Worm (Caenorhabditis elegans): ENCODE measurements around the gene F01G4.6.

Gene F01G4.6

ce11 chrIV:11148788-11149366 lies 427 bp downstream of the F01G4.6 start:
- TF ChIP-seq pqm-1 (tag; optimal IDR thresholded peaks at IDR 0.05): peak; percentile 45
- peak; percentile 11 for TF ChIP-seq pha-4 (tag; optimal IDR thresholded peaks at IDR 0.05)
- peak; percentile 25 for TF ChIP-seq elt-2 (tag; optimal IDR thresholded peaks at IDR 0.05)
- TF ChIP-seq aly-2 (tag; optimal IDR thresholded peaks at IDR 0.05): no peak
- peak; percentile 79 for TF ChIP-seq mml-1 (tag; optimal IDR thresholded peaks at IDR 0.05)
- no peak for TF ChIP-seq nhr-76 (tag; optimal IDR thresholded peaks at IDR 0.05)
- no peak for TF ChIP-seq egl-5 (tag; optimal IDR thresholded peaks at IDR 0.05)
- no peak for TF ChIP-seq elt-1 (tag; optimal IDR thresholded peaks at IDR 0.05)
- TF ChIP-seq nfya-1 (tag; optimal IDR thresholded peaks at IDR 0.05; ENCODE audit: insufficient read depth): peak; percentile 27
- no peak for TF ChIP-seq elt-3 (tag; optimal IDR thresholded peaks at IDR 0.05)
- peak; percentile 58 for TF ChIP-seq ama-1 (optimal IDR thresholded peaks at IDR 0.05)
- TF ChIP-seq skn-1 (tag; optimal IDR thresholded peaks at IDR 0.05): no peak
- no peak for TF ChIP-seq nhr-77 (tag; optimal IDR thresholded peaks at IDR 0.05)
- TF ChIP-seq fkh-2 (tag; optimal IDR thresholded peaks at IDR 0.05): no peak
- TF ChIP-seq sea-2 (GFP tag; optimal IDR thresholded peaks at IDR 0.05): no peak
- TF ChIP-seq snpc-4 (tag; optimal IDR thresholded peaks at IDR 0.05): no peak
- TF ChIP-seq egl-27 (tag; optimal IDR thresholded peaks at IDR 0.05): no peak
- peak; percentile 20 for TF ChIP-seq nhr-43 (tag; optimal IDR thresholded peaks at IDR 0.05; ENCODE audit: poor library complexity, severe bottlenecking)
- no peak for TF ChIP-seq daf-12 (tag; optimal IDR thresholded peaks at IDR 0.05)
- no peak for TF ChIP-seq ceh-9 (tag; optimal IDR thresholded peaks at IDR 0.05)

ce11 chrIV:11146962-11147470 lies 2.3 kb downstream of the F01G4.6 start, which contains the start of gene pigq-1:
Gene pigq-1 (minus strand): TSS chrIV:11147247.
- TF ChIP-seq ama-1 (optimal IDR thresholded peaks at IDR 0.05) (peak; percentile 61), elt-1 (tag; optimal IDR thresholded peaks at IDR 0.05) (peak; percentile 17), nhr-67 (tag; optimal IDR thresholded peaks at IDR 0.05) (no peak), zag-1 (tag; optimal IDR thresholded peaks at IDR 0.05) (peak; percentile 62), tbx-2 (tag; optimal IDR thresholded peaks at IDR 0.05) (peak; percentile 49), snpc-4 (tag; optimal IDR thresholded peaks at IDR 0.05) (no peak), egl-27 (tag; optimal IDR thresholded peaks at IDR 0.05) (no peak), egl-5 (tag; optimal IDR thresholded peaks at IDR 0.05) (no peak), nfya-1 (tag; optimal IDR thresholded peaks at IDR 0.05; ENCODE audit: insufficient read depth) (no peak), daf-12 (tag; optimal IDR thresholded peaks at IDR 0.05) (no peak), lsy-12 (tag; optimal IDR thresholded peaks at IDR 0.05) (peak; percentile 65), ceh-28 (tag; optimal IDR thresholded peaks at IDR 0.05) (peak; percentile 16), R02D3.7 (tag; optimal IDR thresholded peaks at IDR 0.05) (peak; percentile 49), nhr-28 (tag; optimal IDR thresholded peaks at IDR 0.05) (no peak), unc-39 (tag; optimal IDR thresholded peaks at IDR 0.05) (no peak), fos-1 (tag; optimal IDR thresholded peaks at IDR 0.05) (no peak), nhr-12 (tag; optimal IDR thresholded peaks at IDR 0.05) (peak; percentile 17), ZK546.5 (tag; optimal IDR thresholded peaks at IDR 0.05) (peak; percentile 46), lin-15B (tag; optimal IDR thresholded peaks at IDR 0.05) (no peak), ceh-16 (tag; optimal IDR thresholded peaks at IDR 0.05) (peak; percentile 10), fkh-2 (tag; optimal IDR thresholded peaks at IDR 0.05) (no peak), nhr-76 (tag; optimal IDR thresholded peaks at IDR 0.05) (no peak), hmg-11 (tag; optimal IDR thresholded peaks at IDR 0.05) (no peak), ceh-82 (tag; optimal IDR thresholded peaks at IDR 0.05) (no peak), sea-2 (GFP tag; optimal IDR thresholded peaks at IDR 0.05) (no peak), mdl-1 (tag; optimal IDR thresholded peaks at IDR 0.05) (no peak), nhr-77 (tag; optimal IDR thresholded peaks at IDR 0.05) (no peak), nhr-11 (tag; optimal IDR thresholded peaks at IDR 0.05) (no peak), aly-2 (tag; optimal IDR thresholded peaks at IDR 0.05) (peak; percentile 20), skn-1 (tag; optimal IDR thresholded peaks at IDR 0.05) (no peak), ztf-11 (tag; optimal IDR thresholded peaks at IDR 0.05) (no peak), mml-1 (tag; optimal IDR thresholded peaks at IDR 0.05) (no peak), fkh-10 (GFP tag; optimal IDR thresholded peaks at IDR 0.05) (no peak), unc-62 (GFP tag; optimal IDR thresholded peaks at IDR 0.05) (no peak), lin-39 (tag; optimal IDR thresholded peaks at IDR 0.05) (no peak), nhr-23 (tag; optimal IDR thresholded peaks at IDR 0.05) (peak; percentile 16), nhr-43 (tag; optimal IDR thresholded peaks at IDR 0.05; ENCODE audit: poor library complexity, severe bottlenecking) (peak; percentile 67), elt-3 (tag; optimal IDR thresholded peaks at IDR 0.05) (no peak), pqm-1 (tag; optimal IDR thresholded peaks at IDR 0.05) (no peak), eor-1 (tag; optimal IDR thresholded peaks at IDR 0.05) (no peak), ceh-9 (tag; optimal IDR thresholded peaks at IDR 0.05) (no peak), ztf-4 (tag; optimal IDR thresholded peaks at IDR 0.05) (no peak), elt-2 (tag; optimal IDR thresholded peaks at IDR 0.05) (peak; percentile 19), pha-4 (tag; optimal IDR thresholded peaks at IDR 0.05) (peak; percentile 25), jun-1 (tag; optimal IDR thresholded peaks at IDR 0.05) (no peak), nhr-237 (tag; optimal IDR thresholded peaks at IDR 0.05) (no peak), nhr-25 (tag; optimal IDR thresholded peaks at IDR 0.05) (no peak)
